Fruit fly (Drosophila melanogaster): ENCODE data around the gene SLIRP2.

The SLIRP2 gene

dm6 chr3R:8652731-8653130 lies 1.8 kb downstream of the SLIRP2 start, which contains the start of the genes Sys1 and Dhod (continued):
- TF ChIP-seq CG11398 (GFP tag; optimal IDR thresholded peaks at IDR 0.05) (peak; percentile 43), pfk (GFP tag; optimal IDR thresholded peaks at IDR 0.05) (no peak), Optix (GFP tag; IDR thresholded peaks at IDR 0.05) (peak; percentile 38; the same call in 1 of the 3 replicates), tll (GFP tag; optimal IDR thresholded peaks at IDR 0.05) (peak in 1 of 2 experiments; percentile 25), CG8944 (GFP tag; optimal IDR thresholded peaks at IDR 0.05) (peak; percentile 62), Usf (GFP tag; optimal IDR thresholded peaks at IDR 0.05) (no peak), CG8765 (GFP tag; IDR thresholded peaks at IDR 0.05) (peak; percentile 49; the same call in 1 of the 2 replicates), Gug (GFP tag; IDR thresholded peaks at IDR 0.05) (peak; percentile 81), CG14441 (GFP tag; IDR thresholded peaks at IDR 0.05) (peak; percentile 69), CG7987 (GFP tag; optimal IDR thresholded peaks at IDR 0.05) (peak; percentile 14), tx (GFP tag; optimal IDR thresholded peaks at IDR 0.05) (peak; percentile 22), CG13123 (GFP tag; optimal IDR thresholded peaks at IDR 0.05) (peak; percentile 46), pros (GFP tag; optimal IDR thresholded peaks at IDR 0.05) (no peak), odd (GFP tag; optimal IDR thresholded peaks at IDR 0.05) (peak; percentile 27), PHDP (tag; optimal IDR thresholded peaks at IDR 0.05) (peak; percentile 49), C15 (GFP tag; IDR thresholded peaks at IDR 0.05) (0 out of 3 replicates have a peak, but pooled peaks have one; percentile 40), ems (GFP tag; optimal IDR thresholded peaks at IDR 0.05) (peak; percentile 82), CG15601 (tag; optimal IDR thresholded peaks at IDR 0.05) (no peak), exex (tag; optimal IDR thresholded peaks at IDR 0.05) (peak; percentile 22), Rx (GFP tag; IDR thresholded peaks at IDR 0.05) (0 out of 2 replicates have a peak, but pooled peaks have one; percentile 12), vvl (GFP tag; IDR thresholded peaks at IDR 0.05) (peak; percentile 75), sr (GFP tag; IDR thresholded peaks at IDR 0.05) (no peak), ATbp (GFP tag; optimal IDR thresholded peaks at IDR 0.05) (no peak), otp (GFP tag; IDR thresholded peaks at IDR 0.05) (peak; percentile 69; the same call in 2 of the 3 replicates), sug (tag; optimal IDR thresholded peaks at IDR 0.05) (peak; percentile 68), schlank (tag; optimal IDR thresholded peaks at IDR 0.05) (no peak), zfh1 (GFP tag; IDR thresholded peaks at IDR 0.05) (peak; percentile 69; the same call in 2 of the 3 replicates), usp (GFP tag; optimal IDR thresholded peaks at IDR 0.05) (no peak), Xrp1 (GFP tag; IDR thresholded peaks at IDR 0.05) (peak; percentile 69), CG8290 (GFP tag; optimal IDR thresholded peaks at IDR 0.05) (peak; percentile 51), CG8290 (tag; optimal IDR thresholded peaks at IDR 0.05) (peak; percentile 13 to 58), Mrtf (GFP tag; IDR thresholded peaks at IDR 0.05) (no peak), CG16863 (GFP tag; optimal IDR thresholded peaks at IDR 0.05) (peak; percentile 58), dm (GFP tag; optimal IDR thresholded peaks at IDR 0.05) (peak; percentile 58), Dbx (GFP tag; IDR thresholded peaks at IDR 0.05) (peak; percentile 77), mam (GFP tag; optimal IDR thresholded peaks at IDR 0.05) (peak; percentile 81), CG2120 (GFP tag; optimal IDR thresholded peaks at IDR 0.05) (peak; percentile 86), CG6765 (GFP tag; optimal IDR thresholded peaks at IDR 0.05) (no peak), Hmr (GFP tag; optimal IDR thresholded peaks at IDR 0.05) (peak; percentile 60), hb (GFP tag; IDR thresholded peaks at IDR 0.05; ENCODE audit: partially characterized antibody) (peak; percentile 83), CG11456 (GFP tag; IDR thresholded peaks at IDR 0.05) (peak; percentile 67; the same call in 2 of the 3 replicates), sqz (GFP tag; optimal IDR thresholded peaks at IDR 0.05) (no peak), tin (GFP tag; optimal IDR thresholded peaks at IDR 0.05) (peak; percentile 63), Hand (GFP tag; optimal IDR thresholded peaks at IDR 0.05) (no peak), bigmax (GFP tag; optimal IDR thresholded peaks at IDR 0.05) (no peak), CG2712 (tag; optimal IDR thresholded peaks at IDR 0.05) (peak; percentile 74), esg (GFP tag; conservative IDR thresholded peaks at IDR 0.05) (peak; percentile 49), CG30020 (tag; optimal IDR thresholded peaks at IDR 0.05) (peak; percentile 45), lab (GFP tag; optimal IDR thresholded peaks at IDR 0.05) (peak; percentile 70), zen2 (GFP tag; IDR thresholded peaks at IDR 0.05; ENCODE audit: partially characterized antibody) (peak; percentile 83; the same call in 2 of the 3 replicates), Dref (GFP tag; IDR thresholded peaks at IDR 0.05) (peak; percentile 68)

All from whole organism, embryonic.